Fruit fly (Drosophila melanogaster) whole organism: Measurements from ENCODE around the gene pyd.

Experiments used
- CG8478 ChIP-seq: fragments of >200 bp; optimal IDR thresholded peaks from 2 replicates; lab custom pipeline; 2018; ENCODE audit warnings: inconsistent platforms
- Dll ChIP-seq: fragments of >200 bp; optimal IDR thresholded peaks from 2 replicates; lab custom pipeline; 2017
- pan ChIP-seq: fragments of >200 bp; optimal IDR thresholded peaks from 2 replicates; lab custom pipeline; 2017
- psq ChIP-seq: fragments of >200 bp; optimal IDR thresholded peaks from 2 replicates; lab custom pipeline; 2017
- usp ChIP-seq: fragments of >200 bp; optimal IDR thresholded peaks from 2 replicates; lab custom pipeline; 2017; ENCODE audit warnings: missing biosample characterization, missing genetic modification characterization, mixed read lengths

dm6 chr3R:8859264-8859663 lies 72.4 kb downstream of the pyd start:
- TF ChIP-seq Dll, result no peak
- no peak for TF ChIP-seq CG8478
- no peak for TF ChIP-seq pan (lab: Kevin White, UChicago)
- no peak for TF ChIP-seq psq (lab: Kevin White, UChicago)
- no peak for TF ChIP-seq usp
